Worm (Caenorhabditis elegans) whole organism, L3 larva: ENCODE results near the gene K03A11.6.
A peak's percentile ranks its signal among the peaks of the same experiment; 100 is the strongest.

Source experiments
- R02D3.7 ChIP-seq: fragments of 150-350 bp; optimal IDR thresholded peaks from 2 replicates; lab custom pipeline; 2014; ENCODE audit warnings: missing biosample characterization, missing genetic modification characterization
- ama-1 ChIP-seq: fragments of 150-350 bp; optimal IDR thresholded peaks from 2 replicates; lab custom pipeline; 2018
- ceh-82 ChIP-seq: fragments of 150-350 bp; optimal IDR thresholded peaks from 2 replicates; lab custom pipeline; 2014; ENCODE audit warnings: missing biosample characterization, missing genetic modification characterization
- fos-1 ChIP-seq: fragments of 150-350 bp; optimal IDR thresholded peaks from 2 replicates; lab custom pipeline; 2014; ENCODE audit warnings: missing biosample characterization, missing genetic modification characterization
- lin-15B ChIP-seq: fragments of 150-350 bp; optimal IDR thresholded peaks from 2 replicates; lab custom pipeline; 2014; ENCODE audit warnings: missing biosample characterization, missing genetic modification characterization
- nhr-23 ChIP-seq: fragments of 150-350 bp; optimal IDR thresholded peaks from 2 replicates; lab custom pipeline; 2014; ENCODE audit warnings: missing biosample characterization, missing genetic modification reagents, missing genetic modification characterization
- nhr-67 ChIP-seq: fragments of 150-350 bp; optimal IDR thresholded peaks from 2 replicates; lab custom pipeline; 2014; ENCODE audit warnings: missing biosample characterization, missing genetic modification characterization
- nhr-77 ChIP-seq: fragments of 150-350 bp; optimal IDR thresholded peaks from 2 replicates; lab custom pipeline; 2014; ENCODE audit warnings: missing biosample characterization, missing genetic modification characterization
- pha-4 ChIP-seq: fragments of 150-350 bp; optimal IDR thresholded peaks from 2 replicates; lab custom pipeline; 2014; ENCODE audit warnings: missing biosample characterization, missing genetic modification reagents, missing genetic modification characterization
- pqm-1 ChIP-seq: fragments of 150-350 bp; optimal IDR thresholded peaks from 2 replicates; lab custom pipeline; 2017; ENCODE audit warnings: missing biosample characterization, missing genetic modification characterization, inconsistent platforms
- skn-1 ChIP-seq: fragments of 150-350 bp; optimal IDR thresholded peaks from 2 replicates; lab custom pipeline; 2014; ENCODE audit warnings: missing biosample characterization, missing genetic modification characterization
- snpc-4 ChIP-seq: fragments of 150-350 bp; optimal IDR thresholded peaks from 2 replicates; lab custom pipeline; 2014; ENCODE audit warnings: missing biosample characterization, missing genetic modification characterization
- zag-1 ChIP-seq: fragments of 150-350 bp; optimal IDR thresholded peaks from 2 replicates; lab custom pipeline; 2014; ENCODE audit warnings: missing biosample characterization, missing genetic modification characterization
- ztf-11 ChIP-seq: fragments of 150-350 bp; optimal IDR thresholded peaks from 2 replicates; lab custom pipeline; 2014; ENCODE audit warnings: missing biosample characterization, missing genetic modification characterization

DNA sequence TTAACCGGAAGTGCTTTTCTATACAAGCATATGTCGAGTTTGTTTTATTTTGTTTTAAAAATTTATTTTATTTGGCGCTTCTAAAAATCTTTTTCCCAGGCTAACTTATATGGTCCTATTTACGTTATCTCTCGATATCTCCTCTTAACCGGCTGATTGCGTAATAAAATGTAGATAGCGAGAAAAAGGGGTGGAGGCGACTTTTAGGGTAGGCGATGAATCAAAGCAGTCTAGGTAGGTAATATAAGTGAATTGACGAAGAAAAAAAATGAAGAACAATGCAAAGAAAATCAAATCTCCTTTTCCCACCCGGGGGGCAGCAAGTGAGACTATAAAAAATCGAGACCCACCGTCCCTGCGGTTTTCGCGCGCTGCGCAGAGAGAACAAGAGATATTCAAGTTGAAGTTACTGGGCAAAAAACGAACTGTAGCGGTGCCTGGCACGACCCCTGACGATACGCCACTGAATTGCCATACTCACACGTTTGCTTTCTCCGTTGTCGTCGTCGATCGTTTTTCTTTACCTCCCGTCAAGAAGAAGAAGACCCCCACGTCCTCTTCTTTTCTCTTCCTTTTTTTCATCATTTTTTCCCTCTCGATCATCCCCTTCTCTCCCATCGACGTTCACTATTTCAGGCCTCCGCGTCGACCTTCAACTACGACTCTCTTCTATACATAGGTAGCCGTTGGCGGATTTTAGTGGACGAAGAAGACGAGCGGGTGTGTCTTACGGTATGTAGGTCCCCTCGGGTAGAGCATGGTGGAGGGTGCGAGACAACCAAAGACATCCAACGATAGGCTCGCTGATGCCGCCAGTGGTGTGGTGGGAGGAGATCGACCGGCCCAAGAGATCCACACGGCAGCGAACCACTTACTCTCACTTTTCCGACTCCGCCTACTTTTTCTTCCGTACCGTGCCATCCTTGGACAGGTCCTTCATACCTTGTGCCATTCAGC is 47.5 kb upstream of the K03A11.6 start, which contains the start of gene nhr-25:
- TF ChIP-seq ztf-11 (tag; lab: Kevin White, UChicago) (no peak), nhr-77 (tag; lab: Kevin White, UChicago) (no peak), pqm-1 (tag; lab: Kevin White, UChicago) (no peak), lin-15B (tag; lab: Kevin White, UChicago) (no peak), fos-1 (tag; lab: Kevin White, UChicago) (no peak), ama-1 (peak; percentile 38), ceh-82 (tag; lab: Kevin White, UChicago) (no peak), snpc-4 (tag; lab: Kevin White, UChicago) (no peak), nhr-23 (tag; lab: Kevin White, UChicago) (peak; percentile 18), pha-4 (tag; lab: Kevin White, UChicago) (no peak), zag-1 (tag; lab: Kevin White, UChicago) (no peak), nhr-67 (tag; lab: Kevin White, UChicago) (no peak), R02D3.7 (no peak), skn-1 (no peak)
